Fruit fly (Drosophila melanogaster) whole organism, embryonic: ENCODE results near the gene ph-d.

Source experiments
- Adf1 ChIP-seq: fragments of 200-800 bp; sonication (Bioruptor generic); IDR thresholded peaks from 2 replicates; pipeline ENCODE4 v1.3.6; 2022; ENCODE audit warnings: missing biosample characterization, missing genetic modification characterization
- Atf-2 ChIP-seq: fragments of 200-800 bp; sonication (Bioruptor generic); optimal IDR thresholded peaks from 2 replicates; lab custom pipeline; 2016; ENCODE audit warnings: missing biosample characterization, missing genetic modification characterization
- BEAF-32 ChIP-seq: fragments of 200-800 bp; sonication (Bioruptor generic); optimal IDR thresholded peaks from 3 replicates; lab custom pipeline; 2017; ENCODE audit warnings: missing biosample characterization, missing genetic modification characterization, mild to moderate bottlenecking, moderate library complexity, missing genetic modification reagents
- Bgb ChIP-seq: fragments of 200-800 bp; sonication (Bioruptor generic); IDR thresholded peaks from 2 replicates; pipeline ENCODE4 v1.3.6; 2022; ENCODE audit warnings: missing biosample characterization, missing genetic modification characterization; ENCODE audit not compliant: partially characterized antibody
- CG10543 ChIP-seq: fragments of 200-800 bp; sonication (Bioruptor generic); optimal IDR thresholded peaks from 3 replicates; lab custom pipeline; 2017; ENCODE audit warnings: missing biosample characterization, mild to moderate bottlenecking, missing genetic modification characterization, moderate library complexity
- CG11695 ChIP-seq: fragments of 200-800 bp; sonication (Bioruptor generic); IDR thresholded peaks from 3 replicates; pipeline ENCODE4 v1.3.6; 2022; ENCODE audit warnings: missing biosample characterization, missing genetic modification characterization
- CG11696 ChIP-seq: fragments of 200-800 bp; sonication (Bioruptor generic); IDR thresholded peaks from 2 replicates; pipeline ENCODE4 v1.3.6; 2022; ENCODE audit warnings: missing biosample characterization, missing genetic modification characterization
- CG14965 ChIP-seq: fragments of 200-800 bp; sonication (Bioruptor generic); optimal IDR thresholded peaks from 2 replicates; lab custom pipeline; 2016; ENCODE audit warnings: missing biosample characterization, missing genetic modification characterization, borderline replicate concordance
- CG17328 ChIP-seq: fragments of 200-800 bp; sonication (Bioruptor generic); IDR thresholded peaks from 2 replicates; pipeline ENCODE4 v1.3.6; 2022; ENCODE audit warnings: missing biosample characterization, missing genetic modification characterization
- CG17568 ChIP-seq: fragments of 200-800 bp; sonication (Bioruptor generic); optimal IDR thresholded peaks from 2 replicates; lab custom pipeline; 2018; ENCODE audit warnings: missing biosample characterization, mild to moderate bottlenecking, missing genetic modification characterization, moderate library complexity
- CG17912 ChIP-seq: fragments of 200-800 bp; sonication (Bioruptor generic); optimal IDR thresholded peaks from 2 replicates; lab custom pipeline; 2018; ENCODE audit warnings: missing biosample characterization, mild to moderate bottlenecking, missing genetic modification characterization
- CG30431 ChIP-seq: fragments of 200-800 bp; sonication (Bioruptor generic); optimal IDR thresholded peaks from 2 replicates; lab custom pipeline; 2017; ENCODE audit warnings: missing biosample characterization, missing genetic modification characterization
- CG3163 ChIP-seq: fragments of 200-800 bp; sonication (Bioruptor generic); optimal IDR thresholded peaks from 3 replicates; lab custom pipeline; 2016; ENCODE audit warnings: missing biosample characterization, missing genetic modification characterization
- CG32767 ChIP-seq: fragments of 200-800 bp; sonication (Bioruptor generic); IDR thresholded peaks from 2 replicates; pipeline ENCODE4 v1.3.6; 2022; ENCODE audit warnings: missing biosample characterization, missing genetic modification characterization
- CG32772 ChIP-seq: fragments of 200-800 bp; sonication (Bioruptor generic); IDR thresholded peaks from 2 replicates; pipeline ENCODE4 v1.3.6; 2022; ENCODE audit warnings: missing biosample characterization, missing genetic modification characterization
- CG4360 ChIP-seq: fragments of 200-800 bp; sonication (Bioruptor generic); IDR thresholded peaks from 2 replicates; pipeline ENCODE4 v1.3.6; 2022; ENCODE audit warnings: missing biosample characterization, missing genetic modification characterization
- CG4617 ChIP-seq: fragments of 200-800 bp; sonication (Bioruptor generic); optimal IDR thresholded peaks from 3 replicates; lab custom pipeline; 2016; ENCODE audit warnings: missing biosample characterization, missing genetic modification characterization, borderline replicate concordance
- CG5953 ChIP-seq: fragments of 200-800 bp; sonication (Bioruptor generic); IDR thresholded peaks from 2 replicates; pipeline ENCODE4 v1.3.6; 2022; ENCODE audit warnings: missing biosample characterization, missing genetic modification characterization
- CG6683 ChIP-seq: fragments of 200-800 bp; sonication (Bioruptor generic); optimal IDR thresholded peaks from 2 replicates; lab custom pipeline; 2017; ENCODE audit warnings: missing biosample characterization, mild to moderate bottlenecking, missing genetic modification characterization, missing genetic modification reagents
- CG7556 ChIP-seq: fragments of 200-800 bp; sonication (Bioruptor generic); optimal IDR thresholded peaks from 2 replicates; lab custom pipeline; 2017; ENCODE audit warnings: missing biosample characterization, mild to moderate bottlenecking, missing genetic modification characterization
- CG7987 ChIP-seq: fragments of 200-800 bp; sonication (Bioruptor generic); optimal IDR thresholded peaks from 2 replicates; lab custom pipeline; 2018; ENCODE audit warnings: missing biosample characterization, mild to moderate bottlenecking, missing genetic modification characterization, moderate library complexity
- CG9727 ChIP-seq: fragments of 200-800 bp; sonication (Bioruptor generic); optimal IDR thresholded peaks from 3 replicates; lab custom pipeline; 2017; ENCODE audit warnings: missing biosample characterization, mild to moderate bottlenecking, missing genetic modification characterization
- CG9932 ChIP-seq: fragments of 200-800 bp; sonication (Bioruptor generic); IDR thresholded peaks from 2 replicates; pipeline ENCODE4 v1.3.6; 2022; ENCODE audit warnings: missing biosample characterization, missing genetic modification characterization
- CrebB ChIP-seq: fragments of 200-800 bp; sonication (Bioruptor generic); optimal IDR thresholded peaks from 3 replicates; lab custom pipeline; 2018; ENCODE audit warnings: missing biosample characterization, mild to moderate bottlenecking, missing genetic modification characterization
- Dll ChIP-seq: fragments of 200-800 bp; sonication (Bioruptor generic); IDR thresholded peaks from 4 replicates; pipeline ENCODE4 v1.3.6; 2022; ENCODE audit warnings: missing biosample characterization, missing genetic modification characterization; ENCODE audit not compliant: partially characterized antibody
- Ets97D ChIP-seq: fragments of 200-800 bp; sonication (Bioruptor generic); optimal IDR thresholded peaks from 3 replicates; lab custom pipeline; 2016; ENCODE audit warnings: missing biosample characterization, missing genetic modification characterization
- Jarid2 ChIP-seq: fragments of 200-800 bp; sonication (Bioruptor generic); optimal IDR thresholded peaks from 3 replicates; lab custom pipeline; 2017; ENCODE audit warnings: mild to moderate bottlenecking, missing biosample characterization, missing genetic modification reagents, missing genetic modification characterization
- Kr ChIP-seq: fragments of 200-800 bp; sonication (Bioruptor generic); optimal IDR thresholded peaks from 2 replicates; lab custom pipeline; 2017; ENCODE audit warnings: missing biosample characterization, mild to moderate bottlenecking, missing genetic modification characterization
- Oli ChIP-seq: fragments of 200-800 bp; sonication (Bioruptor generic); optimal IDR thresholded peaks from 2 replicates; lab custom pipeline; 2018; ENCODE audit warnings: missing biosample characterization, mild to moderate bottlenecking, missing genetic modification characterization, moderate library complexity
- Ravus ChIP-seq: fragments of 200-800 bp; sonication (Bioruptor generic); IDR thresholded peaks from 2 replicates; pipeline ENCODE4 v1.3.6; 2022; ENCODE audit warnings: missing biosample characterization, missing genetic modification characterization
- Stat92E ChIP-seq, 3 experiments: fragments of >200 bp in 2 of 3; fragments of 200-800 bp in 1 of 3; sonication (Bioruptor generic) in 1 of 3; optimal IDR thresholded peaks; 2 replicates each; lab custom pipeline; 2017 to 2019; ENCODE audit warnings: missing biosample characterization in 3 of 3, missing genetic modification characterization in 3 of 3, mild to moderate bottlenecking in 1 of 3, moderate library complexity in 1 of 3
- Xrp1 ChIP-seq: fragments of 200-800 bp; sonication (Bioruptor generic); IDR thresholded peaks from 2 replicates; pipeline ENCODE4 v1.3.6; 2022; ENCODE audit warnings: missing biosample characterization, missing genetic modification characterization
- abd-A ChIP-seq: fragments of 200-800 bp; sonication (Bioruptor generic); optimal IDR thresholded peaks from 3 replicates; lab custom pipeline; 2019; ENCODE audit warnings: missing biosample characterization, mild to moderate bottlenecking, missing genetic modification characterization, moderate library complexity
- ac ChIP-seq: fragments of 200-800 bp; sonication (Bioruptor generic); optimal IDR thresholded peaks from 3 replicates; lab custom pipeline; 2017; ENCODE audit warnings: missing biosample characterization, mild to moderate bottlenecking, missing genetic modification characterization
- ara ChIP-seq: fragments of 200-800 bp; sonication (Bioruptor generic); IDR thresholded peaks from 2 replicates; pipeline ENCODE4 v1.3.6; 2022; ENCODE audit warnings: missing biosample characterization, missing genetic modification characterization
- exex ChIP-seq: fragments of 200-800 bp; sonication (Bioruptor generic); optimal IDR thresholded peaks from 4 replicates; lab custom pipeline; 2018; ENCODE audit warnings: missing biosample characterization, mild to moderate bottlenecking, missing genetic modification characterization, moderate library complexity
- fd64A ChIP-seq: fragments of 200-800 bp; sonication (Bioruptor generic); optimal IDR thresholded peaks from 3 replicates; lab custom pipeline; 2018; ENCODE audit warnings: missing biosample characterization, mild to moderate bottlenecking, missing genetic modification characterization
- gro ChIP-seq: fragments of 200-800 bp; sonication (Bioruptor generic); optimal IDR thresholded peaks from 2 replicates; lab custom pipeline; 2016; ENCODE audit warnings: missing biosample characterization, missing genetic modification characterization
- lab ChIP-seq: fragments of 200-800 bp; sonication (Bioruptor generic); optimal IDR thresholded peaks from 3 replicates; lab custom pipeline; 2017; ENCODE audit warnings: missing biosample characterization, missing genetic modification characterization, mild to moderate bottlenecking, moderate library complexity, missing genetic modification reagents
- lilli ChIP-seq: fragments of 200-800 bp; sonication (Bioruptor generic); optimal IDR thresholded peaks from 3 replicates; lab custom pipeline; 2016; ENCODE audit warnings: missing biosample characterization, missing genetic modification characterization
- mirr ChIP-seq: fragments of 200-800 bp; sonication (Bioruptor generic); optimal IDR thresholded peaks from 3 replicates; lab custom pipeline; 2018; ENCODE audit warnings: missing biosample characterization, mild to moderate bottlenecking, missing genetic modification characterization
- nau ChIP-seq: fragments of 200-800 bp; sonication (Bioruptor generic); optimal IDR thresholded peaks from 3 replicates; lab custom pipeline; 2017; ENCODE audit warnings: missing biosample characterization, mild to moderate bottlenecking, missing genetic modification characterization, missing genetic modification reagents
- repo ChIP-seq: fragments of 200-800 bp; sonication (Bioruptor generic); optimal IDR thresholded peaks from 2 replicates; lab custom pipeline; 2016; ENCODE audit warnings: missing biosample characterization, missing genetic modification characterization
- sc ChIP-seq, 3 experiments: fragments of >200 bp in 2 of 3; fragments of 200-800 bp in 1 of 3; sonication (Bioruptor generic) in 1 of 3; optimal IDR thresholded peaks; 2 replicates in 2 of 3; 3 replicates in 1 of 3; lab custom pipeline; 2017; ENCODE audit warnings: mild to moderate bottlenecking in 1 of 3, missing biosample characterization in 1 of 3, missing genetic modification characterization in 1 of 3, missing genetic modification reagents in 1 of 3
- sug ChIP-seq: fragments of 200-800 bp; optimal IDR thresholded peaks from 2 replicates; lab custom pipeline; 2019; ENCODE audit warnings: missing biosample characterization, mild to moderate bottlenecking, missing genetic modification characterization, moderate library complexity
- tap ChIP-seq: fragments of 200-800 bp; optimal IDR thresholded peaks from 3 replicates; lab custom pipeline; 2019; ENCODE audit warnings: missing biosample characterization, mild to moderate bottlenecking, missing genetic modification characterization, moderate library complexity
- tna ChIP-seq: fragments of 200-800 bp; sonication (Bioruptor generic); IDR thresholded peaks from 2 replicates; pipeline ENCODE4 v1.3.6; 2022; ENCODE audit warnings: missing biosample characterization, missing genetic modification characterization; ENCODE audit not compliant: partially characterized antibody
- ttk ChIP-seq: fragments of 200-800 bp; sonication (Bioruptor generic); IDR thresholded peaks from 2 replicates; pipeline ENCODE4 v2.1.2; 2022; ENCODE audit warnings: missing biosample characterization, missing genetic modification characterization
- tup ChIP-seq: fragments of 200-800 bp; sonication (Bioruptor generic); optimal IDR thresholded peaks from 2 replicates; lab custom pipeline; 2016; ENCODE audit warnings: missing biosample characterization, mild to moderate bottlenecking, missing genetic modification characterization, moderate library complexity

Gene ph-d

dm6 chrX:2141159-2141853 lies 18.2 kb upstream of the ph-d start, which contains the start of gene D2hgdh (continued):
- TF ChIP-seq lilli (GFP tag; lab: Kevin White, UChicago) (peak; percentile 45), Jarid2 (GFP tag; lab: Kevin White, UChicago) (peak; percentile 15), Kr (GFP tag; lab: Kevin White, UChicago) (no peak), Ets97D (no peak), CG7556 (GFP tag; lab: Kevin White, UChicago) (no peak), mirr (GFP tag; lab: Kevin White, UChicago) (no peak), CG17568 (GFP tag; lab: Kevin White, UChicago) (no peak), CG30431 (GFP tag; lab: Kevin White, UChicago) (no peak), CG5953 (GFP tag; lab: Robert Waterston, UW) (no peak), CrebB (no peak), Xrp1 (no peak), tup (GFP tag; lab: Kevin White, UChicago) (no peak), CG6683 (no peak), nau (GFP tag; lab: Kevin White, UChicago) (no peak), CG14965 (GFP tag; lab: Kevin White, UChicago) (no peak), Oli (tag; lab: Kevin White, UChicago) (no peak), Stat92E (GFP tag; optimal IDR thresholded peaks at IDR 0.05; lab: Kevin White, UChicago) (no peak), CG7987 (GFP tag; lab: Kevin White, UChicago) (no peak), BEAF-32 (GFP tag; lab: Kevin White, UChicago) (no peak), ara (GFP tag; lab: Robert Waterston, UW) (no peak), CG17328 (GFP tag; lab: Robert Waterston, UW) (no peak), tap (no peak), CG3163 (GFP tag; lab: Kevin White, UChicago) (peak; percentile 69), CG4617 (GFP tag; lab: Kevin White, UChicago) (no peak), CG11696 (GFP tag; lab: Robert Waterston, UW) (no peak), CG9932 (GFP tag; lab: Robert Waterston, UW) (peak; percentile 43), sc (optimal IDR thresholded peaks at IDR 0.05; lab: Kevin White, UChicago) (no peak), sc (GFP tag; optimal IDR thresholded peaks at IDR 0.05; lab: Kevin White, UChicago) (no peak), abd-A (tag; lab: Kevin White, UChicago) (no peak), CG11695 (no peak), Ravus (GFP tag; lab: Robert Waterston, UW) (no peak), CG4360 (GFP tag; lab: Robert Waterston, UW) (no peak), CG17912 (GFP tag; lab: Kevin White, UChicago) (no peak), lab (GFP tag; lab: Kevin White, UChicago) (peak; percentile 38), Bgb (GFP tag; lab: Robert Waterston, UW) (no peak), CG32767 (no peak), fd64A (GFP tag; lab: Kevin White, UChicago) (no peak), ac (GFP tag; lab: Kevin White, UChicago) (no peak), CG9727 (GFP tag; lab: Kevin White, UChicago) (no peak), repo (no peak), sug (tag; lab: Kevin White, UChicago) (no peak), CG10543 (no peak), gro (GFP tag; lab: Kevin White, UChicago) (peak; percentile 1), Adf1 (no peak), ttk (GFP tag; lab: Robert Waterston, UW) (no peak), Atf-2 (GFP tag; lab: Kevin White, UChicago) (no peak), CG32772 (GFP tag; lab: Robert Waterston, UW) (no peak), Dll (no peak), tna (GFP tag; lab: Robert Waterston, UW) (no peak), exex (tag; lab: Kevin White, UChicago) (no peak)
